Worm (Caenorhabditis elegans): ENCODE measurements around the gene ule-3.
A peak's percentile ranks its signal among the peaks of the same experiment; 100 is the strongest.

ule-3 gene

ce11 chrV:10754050-10754449 is 39.5 kb upstream of the ule-3 start, which contains the start of gene F28H7.7:
Gene F28H7.7 (minus strand): TSS chrV:10754150.
- no peak for TF ChIP-seq ztf-4 (tag; optimal IDR thresholded peaks at IDR 0.05)
- no peak for TF ChIP-seq hlh-4 (tag; optimal IDR thresholded peaks at IDR 0.05)
- no peak for TF ChIP-seq nhr-237 (tag; optimal IDR thresholded peaks at IDR 0.05)
- TF ChIP-seq efl-3 (GFP tag; optimal IDR thresholded peaks at IDR 0.05) = no peak
- no peak for TF ChIP-seq ceh-63 (GFP tag; optimal IDR thresholded peaks at IDR 0.05)
- no peak for TF ChIP-seq ceh-90 (tag; optimal IDR thresholded peaks at IDR 0.05)
- TF ChIP-seq vab-15 (tag; optimal IDR thresholded peaks at IDR 0.05) = no peak
- TF ChIP-seq C16A3.4 (tag; optimal IDR thresholded peaks at IDR 0.05) = no peak
- TF ChIP-seq alr-1 (tag; optimal IDR thresholded peaks at IDR 0.05; ENCODE audit: borderline replicate concordance) = no peak

DNA sequence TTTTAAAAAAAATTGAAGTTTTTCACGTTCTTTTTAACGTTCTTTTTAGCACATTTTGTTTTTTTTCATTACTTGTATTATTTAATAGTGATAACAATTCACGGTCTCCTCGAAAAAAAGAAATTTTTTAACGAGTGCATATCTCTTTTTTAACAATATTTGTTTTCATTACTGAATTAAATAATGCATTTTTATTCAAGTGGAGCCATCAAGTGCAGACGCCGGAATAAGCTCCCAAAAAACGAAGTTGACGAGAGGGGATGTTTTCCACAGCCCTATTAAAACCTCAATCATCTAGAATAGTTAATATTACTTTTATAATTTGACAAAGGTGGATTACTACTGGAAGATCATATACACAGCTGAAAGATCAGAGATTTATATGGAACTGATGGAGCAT is 36.9 kb upstream of the ule-3 start, which contains the start of gene irld-6:
irld-6 (minus strand) TSS at position 101 of the 400 bp plus-strand sequence.
- TF ChIP-seq elt-2 (tag; optimal IDR thresholded peaks at IDR 0.05) (no peak), pax-3 (tag; optimal IDR thresholded peaks at IDR 0.05) (no peak), nhr-237 (tag; optimal IDR thresholded peaks at IDR 0.05) (no peak), ceh-82 (tag; optimal IDR thresholded peaks at IDR 0.05) (no peak), F16B12.6 (tag; optimal IDR thresholded peaks at IDR 0.05) (no peak), vab-15 (tag; optimal IDR thresholded peaks at IDR 0.05) (no peak)

ce11 chrV:10757128-10757527 is 36.5 kb upstream of the ule-3 start:
- TF ChIP-seq F16B12.6 (tag; optimal IDR thresholded peaks at IDR 0.05) (no peak), lin-14 (GFP tag; optimal IDR thresholded peaks at IDR 0.05) (peak; percentile 86), alr-1 (tag; optimal IDR thresholded peaks at IDR 0.05; ENCODE audit: borderline replicate concordance) (no peak), lin-13 (GFP tag; optimal IDR thresholded peaks at IDR 0.05) (no peak), nhr-19 (GFP tag; conservative IDR thresholded peaks at IDR 0.05) (no peak), blmp-1 (tag; optimal IDR thresholded peaks at IDR 0.05) (peak; percentile 63), nhr-85 (tag) (peak; percentile 89), unc-98 (GFP tag; IDR thresholded peaks at IDR 0.05) (no peak), nhr-71 (tag; optimal IDR thresholded peaks at IDR 0.05) (peak; percentile 45), unc-30 (tag; optimal IDR thresholded peaks at IDR 0.05) (no peak), isw-1 (GFP tag; IDR thresholded peaks at IDR 0.05) (no peak), ztf-11 (tag; optimal IDR thresholded peaks at IDR 0.05) (no peak), tlp-1 (tag; optimal IDR thresholded peaks at IDR 0.05) (no peak), efl-1 (optimal IDR thresholded peaks at IDR 0.05) (no peak), efl-1 (GFP tag; optimal IDR thresholded peaks at IDR 0.05 in 1 of 2) (no peak), unc-86 (tag; optimal IDR thresholded peaks at IDR 0.05) (no peak), sox-4 (tag; optimal IDR thresholded peaks at IDR 0.05) (no peak), swsn-7 (tag; optimal IDR thresholded peaks at IDR 0.05) (no peak), rnt-1 (tag; optimal IDR thresholded peaks at IDR 0.05) (no peak), pag-3 (tag; optimal IDR thresholded peaks at IDR 0.05; ENCODE audit: borderline replicate concordance, insufficient read depth) (no peak), snu-23 (GFP tag; optimal IDR thresholded peaks at IDR 0.05) (peak; percentile 50), irx-1 (tag; optimal IDR thresholded peaks at IDR 0.05) (no peak), zip-4 (GFP tag; optimal IDR thresholded peaks at IDR 0.05) (peak; percentile 11), skn-1 (tag; optimal IDR thresholded peaks at IDR 0.05) (peak; percentile 40), lin-35 (GFP tag; optimal IDR thresholded peaks at IDR 0.05) (peak in 1 of 2 experiments; percentile 12), elt-3 (tag; optimal IDR thresholded peaks at IDR 0.05) (peak in 2 of 6 experiments; percentile 15 to 79), fkh-4 (tag; optimal IDR thresholded peaks at IDR 0.05; ENCODE audit: borderline replicate concordance) (no peak), tbx-2 (tag; optimal IDR thresholded peaks at IDR 0.05) (peak; percentile 2), hlh-17 (GFP tag; optimal IDR thresholded peaks at IDR 0.05; ENCODE audit: borderline replicate concordance) (no peak), mab-9 (GFP tag; IDR thresholded peaks at IDR 0.05) (no peak), ces-1 (GFP tag; optimal IDR thresholded peaks at IDR 0.05) (no peak), unc-130 (tag; optimal IDR thresholded peaks at IDR 0.05) (no peak), sptf-1 (tag; optimal IDR thresholded peaks at IDR 0.05) (no peak), xbp-1 (tag; optimal IDR thresholded peaks at IDR 0.05) (peak; percentile 39), nhr-20 (tag; optimal IDR thresholded peaks at IDR 0.05) (peak; percentile 50), aha-1 (tag; optimal IDR thresholded peaks at IDR 0.05) (no peak), C16A3.4 (tag; optimal IDR thresholded peaks at IDR 0.05) (no peak), lin-15B (tag; optimal IDR thresholded peaks at IDR 0.05) (no peak)
